Fruit fly (Drosophila melanogaster): Measurements from ENCODE around the gene Ack.
A peak's percentile ranks its signal among the peaks of the same experiment; 100 is the strongest.

The Ack gene

DNA sequence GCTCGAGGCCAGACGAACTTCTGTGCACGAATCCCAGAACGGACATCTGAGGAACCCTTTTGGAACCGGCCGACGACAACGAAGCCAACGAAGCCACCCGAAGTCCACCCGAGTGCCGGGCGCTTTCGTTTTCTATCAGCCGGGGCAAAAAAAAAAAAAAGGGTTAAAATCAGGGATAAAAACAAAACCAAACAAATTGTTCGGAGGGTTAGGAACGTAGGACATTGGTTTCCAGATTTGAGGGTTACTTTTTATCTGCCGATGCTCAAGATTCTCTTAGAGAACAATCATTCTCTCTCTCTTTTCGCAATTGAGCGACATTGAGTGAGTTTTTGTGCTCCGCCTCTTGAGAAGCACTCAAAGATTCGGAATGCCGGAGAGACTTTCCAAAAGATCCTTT, 52.9 kb downstream of the Ack start, which contains the start of gene nab (continued):
- TF ChIP-seq jing (GFP tag; optimal IDR thresholded peaks at IDR 0.05) (no peak), grau (tag; optimal IDR thresholded peaks at IDR 0.05) (no peak), CG17829 (tag; optimal IDR thresholded peaks at IDR 0.05) (no peak), Nf-YC (tag; optimal IDR thresholded peaks at IDR 0.05) (peak; percentile 83), CG17328 (GFP tag; IDR thresholded peaks at IDR 0.05) (0 out of 2 replicates have a peak, but pooled peaks have one; percentile 7), nmo (GFP tag; optimal IDR thresholded peaks at IDR 0.05) (no peak), nom (GFP tag; optimal IDR thresholded peaks at IDR 0.05) (peak; percentile 13), CG7271 (tag; optimal IDR thresholded peaks at IDR 0.05) (peak; percentile 38), slou (GFP tag; optimal IDR thresholded peaks at IDR 0.05) (no peak), sqz (GFP tag; optimal IDR thresholded peaks at IDR 0.05) (peak; percentile 25), Spps (tag; optimal IDR thresholded peaks at IDR 0.05) (no peak)

Data from whole organism, embryonic.